Worm (Caenorhabditis elegans): ENCODE results near the gene zipt-13.

zipt-13 gene

DNA sequence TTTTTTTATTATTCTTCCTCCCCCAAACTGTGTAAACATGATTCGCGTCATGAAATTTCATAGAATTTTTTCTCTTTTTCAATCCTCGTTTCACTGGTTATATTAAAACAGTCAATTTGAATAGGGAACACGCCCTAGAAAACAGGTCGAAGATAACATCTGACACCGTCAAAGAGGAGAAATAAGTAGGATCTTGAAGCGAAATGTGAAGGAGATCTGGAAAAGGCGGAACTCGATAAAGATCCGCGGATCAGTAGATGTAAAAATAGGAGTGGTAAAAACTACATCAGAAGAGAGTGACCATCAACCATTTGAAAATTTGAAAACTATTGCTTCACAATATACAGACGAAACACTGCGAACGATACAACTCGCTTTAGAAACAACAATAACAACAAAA is 9.5 kb downstream of the zipt-13 start:
- no peak for TF ChIP-seq unc-62 (GFP tag; optimal IDR thresholded peaks at IDR 0.05)

- no peak for TF ChIP-seq unc-62 (GFP tag; optimal IDR thresholded peaks at IDR 0.05)
These were observed 10.9 kb downstream of the zipt-13 start for ce11 chrX:10225845-10226244.

- no peak for TF ChIP-seq unc-62 (GFP tag; optimal IDR thresholded peaks at IDR 0.05)
These were observed 17.5 kb downstream of the zipt-13 start for ce11 chrX:10219184-10219705.

DNA sequence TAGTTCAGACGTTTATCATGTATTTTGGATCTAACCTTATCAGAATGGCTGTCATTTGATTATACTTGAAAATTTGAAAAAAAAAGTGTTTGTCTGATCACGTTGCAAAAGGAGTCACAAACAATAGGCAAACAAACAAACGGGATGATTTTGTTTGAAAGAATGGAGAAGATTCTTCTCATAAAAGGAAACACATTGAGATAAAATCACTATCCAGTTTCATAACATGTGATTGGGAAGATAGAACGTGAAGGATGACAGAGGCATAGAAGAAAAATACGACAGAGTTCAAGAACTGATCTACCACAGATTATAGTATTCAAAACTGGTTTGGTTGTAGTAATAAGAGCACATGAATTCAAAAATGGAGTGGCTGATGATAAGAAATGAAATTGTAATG is 18.0 kb downstream of the zipt-13 start, which contains the start of gene F44A6.5:
F44A6.5 (minus strand) TSS at position 151 of the 400 bp plus-strand sequence.
- TF ChIP-seq unc-62 (GFP tag; optimal IDR thresholded peaks at IDR 0.05), result no peak

- no peak for TF ChIP-seq unc-62 (GFP tag; optimal IDR thresholded peaks at IDR 0.05)
These were observed 19.9 kb downstream of the zipt-13 start for ce11 chrX:10216857-10217256.

ce11 chrX:10216344-10216743 is 20.4 kb downstream of the zipt-13 start:
- no peak for TF ChIP-seq unc-62 (GFP tag; optimal IDR thresholded peaks at IDR 0.05)

DNA sequence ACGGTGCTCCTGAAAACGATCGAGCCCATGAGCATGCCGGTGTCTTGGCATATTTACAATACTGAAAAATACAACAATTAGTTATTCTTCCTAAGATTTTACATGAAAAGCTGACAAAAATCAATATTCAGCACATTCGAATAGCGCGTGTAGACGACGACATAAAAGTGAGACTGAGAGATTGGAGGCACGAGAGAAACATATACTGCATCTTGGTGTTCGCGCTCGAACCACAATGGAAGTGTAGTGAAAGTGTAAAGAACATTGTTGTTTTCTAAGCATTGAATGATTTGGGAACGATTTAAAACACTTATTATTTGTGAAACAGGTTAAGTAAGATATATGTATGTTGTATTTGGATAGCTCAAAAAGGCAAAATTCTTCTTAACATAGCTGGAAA is 21.3 kb downstream of the zipt-13 start, which contains the start of gene F44A6.4:
F44A6.4 (minus strand) TSS at position 67 of the 400 bp plus-strand sequence.
- no peak for TF ChIP-seq unc-62 (GFP tag; optimal IDR thresholded peaks at IDR 0.05)

ce11 chrX:10212469-10212868 is 24.3 kb downstream of the zipt-13 start, which contains the start of gene F44A6.3:
Gene F44A6.3 (plus strand): TSS chrX:10212769.
- TF ChIP-seq unc-62 (GFP tag; optimal IDR thresholded peaks at IDR 0.05), result no peak

ce11 chrX:10208481-10208880 is 28.3 kb downstream of the zipt-13 start:
- TF ChIP-seq unc-62 (GFP tag; optimal IDR thresholded peaks at IDR 0.05), result no peak

- TF ChIP-seq unc-62 (GFP tag; optimal IDR thresholded peaks at IDR 0.05), result no peak
These were observed 30.7 kb downstream of the zipt-13 start for ce11 chrX:10206008-10206407.

DNA sequence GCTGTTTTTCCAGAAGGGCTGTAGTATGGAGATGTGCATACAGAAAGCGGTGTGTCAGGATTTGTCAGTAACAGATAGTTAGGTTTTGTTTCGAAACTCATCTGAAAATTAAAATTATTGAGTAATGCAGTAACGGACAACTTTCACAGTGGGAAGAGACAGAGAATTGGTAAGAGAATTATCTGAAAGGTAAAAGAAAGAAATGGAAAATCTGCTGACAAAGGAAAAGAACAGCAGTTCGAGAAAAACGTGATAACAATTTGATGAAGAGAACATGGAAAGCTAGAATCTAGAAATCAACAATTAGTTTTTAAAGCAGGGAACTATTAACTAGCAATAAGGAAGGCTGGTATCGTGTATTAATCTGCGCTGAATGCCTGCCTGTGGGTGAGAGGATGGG is 31.4 kb downstream of the zipt-13 start, which contains the start of gene sex-1:
sex-1 (minus strand) TSS at position 101 of the 400 bp plus-strand sequence.
- TF ChIP-seq unc-62 (GFP tag; optimal IDR thresholded peaks at IDR 0.05), result no peak

- no peak for TF ChIP-seq unc-62 (GFP tag; optimal IDR thresholded peaks at IDR 0.05)
These were observed 32.3 kb downstream of the zipt-13 start for ce11 chrX:10204313-10205063.

ce11 chrX:10203501-10203900 is 33.2 kb downstream of the zipt-13 start:
- no peak for TF ChIP-seq unc-62 (GFP tag; optimal IDR thresholded peaks at IDR 0.05)

DNA sequence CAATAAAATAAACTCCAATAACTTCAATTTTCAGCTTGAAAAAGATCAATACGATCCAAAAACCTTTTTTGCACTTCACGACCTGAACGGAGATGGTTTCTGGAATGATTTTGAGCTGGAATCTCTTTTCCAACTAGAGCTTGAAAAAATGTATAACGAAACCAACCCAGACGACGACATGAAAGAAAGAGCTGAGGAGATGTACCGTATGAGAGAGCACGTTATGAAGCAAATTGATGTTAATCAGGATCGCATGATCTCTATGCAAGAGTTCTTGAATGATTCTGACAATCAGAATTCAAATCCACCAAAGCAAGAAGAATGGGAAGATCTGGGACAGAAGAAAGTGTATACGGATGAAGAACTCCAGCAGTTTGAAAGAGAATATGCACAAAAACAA is 37.5 kb downstream of the zipt-13 start:
- no peak for TF ChIP-seq unc-62 (GFP tag; optimal IDR thresholded peaks at IDR 0.05)

- TF ChIP-seq unc-62 (GFP tag; optimal IDR thresholded peaks at IDR 0.05), result no peak
These were observed 39.5 kb downstream of the zipt-13 start, which contains the start of gene nucb-1 for ce11 chrX:10197204-10197756. Gene nucb-1 (plus strand): TSS chrX:10197706.

- TF ChIP-seq unc-62 (GFP tag; optimal IDR thresholded peaks at IDR 0.05), result no peak
These were observed 42.2 kb downstream of the zipt-13 start, which contains the start of gene myrf-2 for ce11 chrX:10194327-10195096. Gene myrf-2 (minus strand): TSS chrX:10194377.

All from whole organism, dauer.